Worm (Caenorhabditis elegans) whole organism, L1 larva: Measurements from ENCODE around the gene ndx-2.

Experiments used
- C34B4.2 ChIP-seq: sonication (generic microtip); optimal IDR thresholded peaks from 2 replicates; lab custom pipeline; 2017; ENCODE audit warnings: mild to moderate bottlenecking, missing genetic modification characterization, missing compliant biosample characterization
- F16B12.6 ChIP-seq: fragments of 150-350 bp; optimal IDR thresholded peaks from 2 replicates; lab custom pipeline; 2014; ENCODE audit warnings: missing biosample characterization, missing genetic modification characterization
- aha-1 ChIP-seq: fragments of 150-350 bp; optimal IDR thresholded peaks from 2 replicates; lab custom pipeline; 2014; ENCODE audit warnings: missing biosample characterization, missing genetic modification characterization
- alr-1 ChIP-seq: fragments of 200-800 bp; sonication (Bioruptor generic); optimal IDR thresholded peaks from 2 replicates; lab custom pipeline; 2018; ENCODE audit warnings: borderline replicate concordance, mild to moderate bottlenecking, missing genetic modification characterization, missing compliant biosample characterization
- aly-2 ChIP-seq: fragments of 150-350 bp; optimal IDR thresholded peaks from 2 replicates; lab custom pipeline; 2014; ENCODE audit warnings: missing biosample characterization, missing genetic modification characterization
- ama-1 ChIP-seq: fragments of 150-350 bp; optimal IDR thresholded peaks from 2 replicates; lab custom pipeline; 2014
- blmp-1 ChIP-seq: fragments of 150-350 bp; optimal IDR thresholded peaks from 2 replicates; lab custom pipeline; 2014; ENCODE audit warnings: missing biosample characterization, missing genetic modification characterization
- ceh-88 ChIP-seq: fragments of 200-800 bp; sonication (Bioruptor generic); IDR thresholded peaks from 2 replicates; pipeline ENCODE4 v1.3.6; 2022; ENCODE audit warnings: missing genetic modification characterization, missing compliant biosample characterization
- ceh-90 ChIP-seq: sonication (generic microtip); optimal IDR thresholded peaks from 2 replicates; lab custom pipeline; 2016; ENCODE audit warnings: missing genetic modification characterization, missing compliant biosample characterization
- dsc-1 ChIP-seq: sonication (generic microtip); optimal IDR thresholded peaks from 2 replicates; lab custom pipeline; 2016; ENCODE audit warnings: mild to moderate bottlenecking, missing genetic modification characterization, missing compliant biosample characterization
- efl-1 ChIP-seq, 4 experiments: fragments of 150-350 bp; optimal IDR thresholded peaks in 3 of 4; peaks in 1 of 4; 1 replicate in 1 of 4; 2 replicates in 3 of 4; lab custom pipeline; 2014; ENCODE audit warnings: missing biosample characterization in 2 of 4, missing genetic modification characterization in 2 of 4, missing genetic modification reagents in 2 of 4
- egl-13 ChIP-seq: sonication (generic microtip); optimal IDR thresholded peaks from 2 replicates; lab custom pipeline; 2016; ENCODE audit warnings: missing genotype, missing genetic modification reagents, missing genetic modification characterization, missing compliant biosample characterization
- ets-5 ChIP-seq: fragments of 200-800 bp; sonication (Bioruptor generic); IDR thresholded peaks from 2 replicates; pipeline ENCODE4 v1.3.6; 2022; ENCODE audit warnings: missing genetic modification characterization, missing compliant biosample characterization
- fkh-8 ChIP-seq: sonication (generic microtip); optimal IDR thresholded peaks from 2 replicates; lab custom pipeline; 2016; ENCODE audit warnings: mild to moderate bottlenecking, missing genetic modification characterization, missing compliant biosample characterization
- grh-1 ChIP-seq: fragments of 200-800 bp; sonication (Bioruptor generic); IDR thresholded peaks from 2 replicates; pipeline ENCODE4 v1.3.6; 2022; ENCODE audit warnings: missing genetic modification reagents, missing genetic modification characterization, missing compliant biosample characterization
- hlh-4 ChIP-seq: sonication (generic microtip); optimal IDR thresholded peaks from 2 replicates; lab custom pipeline; 2016; ENCODE audit warnings: mild to moderate bottlenecking, missing genetic modification characterization, missing compliant biosample characterization
- hpl-2 ChIP-seq: fragments of 150-350 bp; optimal IDR thresholded peaks from 2 replicates; lab custom pipeline; 2014; ENCODE audit warnings: missing biosample characterization, missing genetic modification reagents, missing genetic modification characterization
- isw-1 ChIP-seq: fragments of 200-800 bp; sonication (Bioruptor generic); IDR thresholded peaks from 2 replicates; pipeline ENCODE4 v1.3.6; 2022; ENCODE audit warnings: missing genetic modification characterization, missing compliant biosample characterization
- jun-1 ChIP-seq: fragments of 150-350 bp; optimal IDR thresholded peaks from 2 replicates; lab custom pipeline; 2014; ENCODE audit warnings: missing biosample characterization, missing genetic modification reagents, missing genetic modification characterization
- lin-13 ChIP-seq: fragments of 150-350 bp; optimal IDR thresholded peaks from 2 replicates; lab custom pipeline; 2014; ENCODE audit warnings: missing biosample characterization, missing genetic modification reagents, missing genetic modification characterization
- lin-14 ChIP-seq: fragments of 200-800 bp; sonication (Bioruptor generic); optimal IDR thresholded peaks from 2 replicates; lab custom pipeline; 2018; ENCODE audit warnings: mild to moderate bottlenecking, missing genetic modification characterization, moderate library complexity, missing compliant biosample characterization
- lir-3 ChIP-seq: sonication (generic microtip); optimal IDR thresholded peaks from 2 replicates; lab custom pipeline; 2016; ENCODE audit warnings: mild to moderate bottlenecking, missing genetic modification characterization, moderate library complexity, missing compliant biosample characterization; ENCODE audit not compliant: poor library complexity
- lsy-2 ChIP-seq, 2 experiments: fragments of 150-350 bp; optimal IDR thresholded peaks; 2 replicates each; lab custom pipeline; 2014; ENCODE audit warnings: missing biosample characterization in 2 of 2, missing genetic modification characterization in 2 of 2
- mab-9 ChIP-seq: fragments of 200-800 bp; sonication (Bioruptor generic); IDR thresholded peaks from 2 replicates; pipeline ENCODE4 v1.3.6; 2022; ENCODE audit warnings: missing genetic modification reagents, missing genetic modification characterization, missing compliant biosample characterization
- mep-1 ChIP-seq: fragments of 150-350 bp; optimal IDR thresholded peaks from 2 replicates; lab custom pipeline; 2014; ENCODE audit warnings: missing biosample characterization, missing genetic modification characterization
- nhr-11 ChIP-seq: fragments of 150-350 bp; optimal IDR thresholded peaks from 2 replicates; lab custom pipeline; 2014; ENCODE audit warnings: missing biosample characterization, missing genetic modification characterization
- nhr-12 ChIP-seq: sonication (generic microtip); optimal IDR thresholded peaks from 2 replicates; lab custom pipeline; 2017; ENCODE audit warnings: missing biosample characterization, missing genetic modification characterization
- nhr-20 ChIP-seq: sonication (generic microtip); optimal IDR thresholded peaks from 2 replicates; lab custom pipeline; 2016; ENCODE audit warnings: mild to moderate bottlenecking, missing genetic modification characterization, missing compliant biosample characterization
- nhr-237 ChIP-seq: fragments of 150-350 bp; optimal IDR thresholded peaks from 2 replicates; lab custom pipeline; 2014; ENCODE audit warnings: missing biosample characterization, missing genetic modification characterization
- nhr-28 ChIP-seq: fragments of 150-350 bp; optimal IDR thresholded peaks from 2 replicates; lab custom pipeline; 2014; ENCODE audit warnings: missing biosample characterization, missing genetic modification characterization
- nhr-71 ChIP-seq: sonication (generic microtip); optimal IDR thresholded peaks from 2 replicates; lab custom pipeline; 2016; ENCODE audit warnings: mild to moderate bottlenecking, missing genetic modification characterization, moderate library complexity, missing compliant biosample characterization
- nhr-77 ChIP-seq: fragments of 150-350 bp; optimal IDR thresholded peaks from 2 replicates; lab custom pipeline; 2014; ENCODE audit warnings: missing biosample characterization, missing genetic modification characterization
- nhr-84 ChIP-seq: sonication (generic microtip); optimal IDR thresholded peaks from 2 replicates; lab custom pipeline; 2017; ENCODE audit warnings: missing biosample characterization, missing genetic modification characterization
- nhr-85 ChIP-seq: sonication (generic microtip); peaks from one replicate; lab custom pipeline; 2016; ENCODE audit warnings: missing genetic modification characterization, inconsistent platforms, missing compliant biosample characterization
- pqm-1 ChIP-seq: sonication (generic microtip); optimal IDR thresholded peaks from 3 replicates; lab custom pipeline; 2017; ENCODE audit warnings: missing biosample characterization, missing genetic modification characterization
- snpc-4 ChIP-seq: fragments of 150-350 bp; optimal IDR thresholded peaks from 2 replicates; lab custom pipeline; 2014; ENCODE audit warnings: missing biosample characterization, missing genetic modification characterization
- sox-4 ChIP-seq: sonication (generic microtip); optimal IDR thresholded peaks from 2 replicates; lab custom pipeline; 2016; ENCODE audit warnings: missing genetic modification characterization, missing compliant biosample characterization
- tbx-2 ChIP-seq: sonication (generic microtip); optimal IDR thresholded peaks from 2 replicates; lab custom pipeline; 2016; ENCODE audit warnings: missing genetic modification characterization, missing compliant biosample characterization
- tlp-1 ChIP-seq: fragments of 150-350 bp; optimal IDR thresholded peaks from 2 replicates; lab custom pipeline; 2014; ENCODE audit warnings: missing biosample characterization, missing genetic modification characterization
- unc-130 ChIP-seq: fragments of 150-350 bp; optimal IDR thresholded peaks from 2 replicates; lab custom pipeline; 2017; ENCODE audit warnings: missing biosample characterization, missing genetic modification characterization, inconsistent platforms
- unc-30 ChIP-seq: sonication (generic microtip); optimal IDR thresholded peaks from 2 replicates; lab custom pipeline; 2017; ENCODE audit warnings: missing biosample characterization, missing genetic modification characterization
- unc-62 ChIP-seq: fragments of 150-350 bp; optimal IDR thresholded peaks from 2 replicates; lab custom pipeline; 2014; ENCODE audit warnings: missing biosample characterization, missing genetic modification reagents, missing genetic modification characterization
- unc-98 ChIP-seq: fragments of 200-800 bp; sonication (Bioruptor generic); IDR thresholded peaks from 2 replicates; pipeline ENCODE4 v1.3.6; 2022; ENCODE audit warnings: missing genetic modification characterization, missing compliant biosample characterization
- vab-15 ChIP-seq: sonication (generic microtip); optimal IDR thresholded peaks from 2 replicates; lab custom pipeline; 2017; ENCODE audit warnings: missing genotype, mild to moderate bottlenecking, missing genetic modification characterization, missing compliant biosample characterization
- xbp-1 ChIP-seq: sonication (generic microtip); optimal IDR thresholded peaks from 2 replicates; lab custom pipeline; 2016; ENCODE audit warnings: missing genetic modification characterization, missing compliant biosample characterization
- zag-1 ChIP-seq: fragments of 150-350 bp; optimal IDR thresholded peaks from 2 replicates; lab custom pipeline; 2014; ENCODE audit warnings: missing biosample characterization, missing genetic modification characterization
- ztf-11 ChIP-seq, 2 experiments: sonication (generic microtip); optimal IDR thresholded peaks; 2 replicates each; lab custom pipeline; 2016 to 2017; ENCODE audit warnings: missing genetic modification characterization in 2 of 2, missing biosample characterization in 1 of 2, missing compliant biosample characterization in 1 of 2

The ndx-2 gene

ce11 chrV:2702883-2703282, 38.1 kb upstream of the ndx-2 start:
- no peak for TF ChIP-seq aly-2
- no peak for TF ChIP-seq nhr-11

ce11 chrV:2698826-2699225, 34.0 kb upstream of the ndx-2 start, which contains the start of gene nuo-5:
TSS of gene nuo-5 (plus strand) at chrV:2698972.
- TF ChIP-seq zag-1 (tag; lab: Kevin White, UChicago): no peak

ce11 chrV:2697693-2698092, 32.9 kb upstream of the ndx-2 start:
- TF ChIP-seq nhr-28 (tag; lab: Kevin White, UChicago) (no peak), hlh-4 (tag; lab: Kevin White, UChicago) (no peak), nhr-85 (no peak), lin-14 (GFP tag; lab: Kevin White, UChicago) (no peak), ztf-11 (tag; optimal IDR thresholded peaks at IDR 0.05; lab: Kevin White, UChicago) (no peak), ceh-90 (tag; lab: Kevin White, UChicago) (no peak)

ce11 chrV:2695935-2696334, 31.1 kb upstream of the ndx-2 start, which contains the start of gene Y45G12B.3:
TSS of gene Y45G12B.3 (minus strand) at chrV:2696254.
- no peak for TF ChIP-seq ama-1 (lab: Kevin White, UChicago)
- no peak for TF ChIP-seq zag-1 (tag; lab: Kevin White, UChicago)
- TF ChIP-seq hpl-2: no peak
- TF ChIP-seq unc-62 (GFP tag; lab: Kevin White, UChicago): no peak
- TF ChIP-seq unc-30 (tag; lab: Kevin White, UChicago): no peak
- TF ChIP-seq, all 84 proteins: peak for 0

ce11 chrV:2694389-2694788, 29.6 kb upstream of the ndx-2 start, which contains the start of gene Y45G12B.2:
TSS of gene Y45G12B.2 (plus strand) at chrV:2694771.
- peak; percentile 55 for TF ChIP-seq jun-1 (tag; lab: Kevin White, UChicago)
- TF ChIP-seq xbp-1: peak; percentile 80
- peak; percentile 93 for TF ChIP-seq F16B12.6 (tag; lab: Kevin White, UChicago)
- no peak for TF ChIP-seq nhr-12 (tag; lab: Kevin White, UChicago)
- TF ChIP-seq vab-15 (tag; lab: Kevin White, UChicago): no peak
- peak; percentile 63 for TF ChIP-seq lin-13 (GFP tag; lab: Kevin White, UChicago)
- TF ChIP-seq fkh-8 (tag; lab: Kevin White, UChicago): peak; percentile 47
- TF ChIP-seq mab-9 (GFP tag; lab: Robert Waterston, UW): no peak
- no peak for TF ChIP-seq alr-1 (tag; lab: Kevin White, UChicago)
- no peak for TF ChIP-seq zag-1 (tag; lab: Kevin White, UChicago)
- TF ChIP-seq efl-1 (optimal IDR thresholded peaks at IDR 0.05; lab: Kevin White, UChicago): peak; percentile 68 to 78
- TF ChIP-seq efl-1 (GFP tag; optimal IDR thresholded peaks at IDR 0.05 in 1 of 2; lab: Kevin White, UChicago): peak; percentile 82 to 97
- no peak for TF ChIP-seq ets-5
- TF ChIP-seq snpc-4 (tag; lab: Kevin White, UChicago): peak; percentile 21
- peak; percentile 84 for TF ChIP-seq mep-1 (tag; lab: Kevin White, UChicago)
- TF ChIP-seq nhr-20 (tag; lab: Kevin White, UChicago): peak; percentile 72
- no peak for TF ChIP-seq pqm-1 (tag; lab: Kevin White, UChicago)
- no peak for TF ChIP-seq nhr-84 (tag; lab: Kevin White, UChicago)
- TF ChIP-seq dsc-1 (tag; lab: Kevin White, UChicago): peak; percentile 30
- peak; percentile 54 for TF ChIP-seq blmp-1 (tag; lab: Kevin White, UChicago)
- TF ChIP-seq egl-13 (tag; lab: Kevin White, UChicago): no peak
- TF ChIP-seq unc-98 (GFP tag; lab: Robert Waterston, UW): no peak
- TF ChIP-seq tbx-2 (tag; lab: Kevin White, UChicago): peak; percentile 66
- TF ChIP-seq aha-1: no peak
- TF ChIP-seq nhr-237 (tag; lab: Kevin White, UChicago): no peak
- peak; percentile 74 for TF ChIP-seq nhr-71 (tag; lab: Kevin White, UChicago)
- TF ChIP-seq nhr-77 (tag; lab: Kevin White, UChicago): peak; percentile 18
- TF ChIP-seq sox-4 (tag; lab: Kevin White, UChicago): no peak
- no peak for TF ChIP-seq lir-3 (tag; lab: Kevin White, UChicago)
- TF ChIP-seq isw-1: peak; percentile 36; the same call in 1 of the 2 replicates
- TF ChIP-seq ceh-88 (GFP tag; lab: Robert Waterston, UW): no peak
- no peak for TF ChIP-seq C34B4.2 (tag; lab: Kevin White, UChicago)
- TF ChIP-seq unc-130 (tag; lab: Kevin White, UChicago): peak; percentile 55
- TF ChIP-seq tlp-1 (tag; lab: Kevin White, UChicago): no peak
- TF ChIP-seq grh-1 (GFP tag; lab: Robert Waterston, UW): peak; percentile 30; the same call in 1 of the 2 replicates
- TF ChIP-seq lsy-2 (tag; optimal IDR thresholded peaks at IDR 0.05; lab: Kevin White, UChicago): peak; percentile 99
